Fruit fly (Drosophila melanogaster): ENCODE measurements around the gene Ser.

Ser gene

dm6 chr3R:27217465-27218059 is 23.5 kb upstream of the Ser start:
- no peak for TF ChIP-seq CG8478 (optimal IDR thresholded peaks at IDR 0.05)
- no peak for TF ChIP-seq CTCF (optimal IDR thresholded peaks at IDR 0.05)

- TF ChIP-seq CTCF (optimal IDR thresholded peaks at IDR 0.05) = no peak
- TF ChIP-seq CG8478 (optimal IDR thresholded peaks at IDR 0.05) = no peak
Measured at dm6 chr3R:27214949-27215348, 20.9 kb upstream of the Ser start.

- TF ChIP-seq CTCF (optimal IDR thresholded peaks at IDR 0.05) (no peak), CG8478 (optimal IDR thresholded peaks at IDR 0.05) (no peak)
Measured at dm6 chr3R:27212979-27213580, 19.0 kb upstream of the Ser start.

dm6 chr3R:27209561-27210275 is 15.7 kb upstream of the Ser start:
- TF ChIP-seq CG8478 (optimal IDR thresholded peaks at IDR 0.05) = no peak

- TF ChIP-seq CTCF (optimal IDR thresholded peaks at IDR 0.05) (no peak), CG8478 (optimal IDR thresholded peaks at IDR 0.05) (no peak)
Measured at dm6 chr3R:27208724-27209343, 14.8 kb upstream of the Ser start.

- TF ChIP-seq CTCF (optimal IDR thresholded peaks at IDR 0.05) (no peak), CG8478 (optimal IDR thresholded peaks at IDR 0.05) (no peak)
Measured at dm6 chr3R:27204694-27205414, 10.8 kb upstream of the Ser start.

dm6 chr3R:27203856-27204255 is 9.8 kb upstream of the Ser start:
- no peak for TF ChIP-seq CG8478 (optimal IDR thresholded peaks at IDR 0.05)
- TF ChIP-seq CTCF (optimal IDR thresholded peaks at IDR 0.05) = no peak

dm6 chr3R:27202330-27202729 is 8.3 kb upstream of the Ser start:
- TF ChIP-seq CG8478 (optimal IDR thresholded peaks at IDR 0.05) = no peak
- TF ChIP-seq CTCF (optimal IDR thresholded peaks at IDR 0.05) = no peak

- TF ChIP-seq CTCF (optimal IDR thresholded peaks at IDR 0.05) (no peak), CG8478 (optimal IDR thresholded peaks at IDR 0.05) (no peak)
Measured at dm6 chr3R:27201538-27202281, 7.6 kb upstream of the Ser start.

dm6 chr3R:27198883-27199780 is 5.1 kb upstream of the Ser start:
- no peak for TF ChIP-seq CG8478 (optimal IDR thresholded peaks at IDR 0.05)
- TF ChIP-seq CTCF (optimal IDR thresholded peaks at IDR 0.05) = no peak

- TF ChIP-seq CG8478 (optimal IDR thresholded peaks at IDR 0.05) = no peak
- no peak for TF ChIP-seq CTCF (optimal IDR thresholded peaks at IDR 0.05)
Measured at dm6 chr3R:27197581-27197980, 3.5 kb upstream of the Ser start.

- TF ChIP-seq CTCF (optimal IDR thresholded peaks at IDR 0.05) = no peak
- no peak for TF ChIP-seq CG8478 (optimal IDR thresholded peaks at IDR 0.05)
Measured at dm6 chr3R:27196866-27197265, 2.8 kb upstream of the Ser start.

dm6 chr3R:27193079-27193478 is 988 bp downstream of the Ser start:
- TF ChIP-seq CTCF (optimal IDR thresholded peaks at IDR 0.05) (no peak), CG8478 (optimal IDR thresholded peaks at IDR 0.05) (no peak)

dm6 chr3R:27186849-27187248 is 7.2 kb downstream of the Ser start:
- TF ChIP-seq CG8478 (optimal IDR thresholded peaks at IDR 0.05) = no peak
- no peak for TF ChIP-seq CTCF (optimal IDR thresholded peaks at IDR 0.05)

Data from S2 (cell line).